Worm (Caenorhabditis elegans) whole organism, L4 larva: ENCODE results near the gene brf-1.
A peak's percentile ranks its signal among the peaks of the same experiment; 100 is the strongest.

ENCODE experiments used
- T20F7.1 ChIP-seq: fragments of 200-800 bp; sonication (Bioruptor generic); optimal IDR thresholded peaks from 2 replicates; lab custom pipeline; 2018; ENCODE audit warnings: mild to moderate bottlenecking, missing genetic modification characterization, missing compliant biosample characterization
- Y48G9A.11 ChIP-seq: fragments of 200-800 bp; sonication (Bioruptor generic); IDR thresholded peaks from 2 replicates; pipeline ENCODE4 v1.3.6; 2022; ENCODE audit warnings: missing genetic modification reagents, missing genetic modification characterization, missing compliant biosample characterization
- Y5F2A.4 ChIP-seq: fragments of 200-800 bp; sonication (Bioruptor generic); optimal IDR thresholded peaks from 2 replicates; lab custom pipeline; 2018; ENCODE audit warnings: mild to moderate bottlenecking, missing genetic modification characterization, missing compliant biosample characterization
- Y75B8A.6 ChIP-seq: fragments of 200-800 bp; sonication (Bioruptor generic); IDR thresholded peaks from 2 replicates; pipeline ENCODE4 v1.3.6; 2022; ENCODE audit warnings: missing genetic modification reagents, missing genetic modification characterization, missing compliant biosample characterization
- aha-1 ChIP-seq: fragments of 150-350 bp; peaks from one replicate; lab custom pipeline; 2014; ENCODE audit warnings: missing biosample characterization, missing genetic modification characterization
- ama-1 ChIP-seq: fragments of 150-350 bp; optimal IDR thresholded peaks from 2 replicates; lab custom pipeline; 2014; ENCODE audit warnings: inconsistent platforms, mixed read lengths
- arid-1 ChIP-seq: fragments of 200-800 bp; sonication (Bioruptor generic); conservative IDR thresholded peaks from 2 replicates; pipeline ENCODE4 v1.3.6; 2022; ENCODE audit warnings: missing genetic modification reagents, missing genetic modification characterization, missing compliant biosample characterization
- attf-4 ChIP-seq: sonication (generic microtip); optimal IDR thresholded peaks from 3 replicates; lab custom pipeline; 2017; ENCODE audit warnings: missing biosample characterization, missing genetic modification characterization
- ceh-28 ChIP-seq: fragments of 150-350 bp; optimal IDR thresholded peaks from 2 replicates; lab custom pipeline; 2014; ENCODE audit warnings: missing biosample characterization, missing genetic modification reagents, missing genetic modification characterization
- ceh-32 ChIP-seq: sonication (generic microtip); optimal IDR thresholded peaks from 2 replicates; lab custom pipeline; 2016; ENCODE audit warnings: mild to moderate bottlenecking, missing genetic modification characterization, missing compliant biosample characterization; ENCODE audit not compliant: poor library complexity
- ceh-62 ChIP-seq: sonication (generic microtip); optimal IDR thresholded peaks from 2 replicates; lab custom pipeline; 2017; ENCODE audit warnings: missing biosample characterization, missing genetic modification characterization
- ces-1 ChIP-seq: fragments of 150-350 bp; sonication (generic microtip); optimal IDR thresholded peaks from 4 replicates; lab custom pipeline; 2014; ENCODE audit warnings: missing biosample characterization, missing genetic modification reagents, missing genetic modification characterization
- cey-2 ChIP-seq: sonication (generic microtip); optimal IDR thresholded peaks from 3 replicates; lab custom pipeline; 2017; ENCODE audit warnings: missing genetic modification characterization, mild to moderate bottlenecking, missing compliant biosample characterization, antibody characterized with exemption, borderline replicate concordance; ENCODE audit not compliant: insufficient read depth
- daf-16 ChIP-seq, 3 experiments: sonication (generic microtip); optimal IDR thresholded peaks; 2 replicates each; lab custom pipeline; 2016 to 2017; ENCODE audit warnings: missing genetic modification characterization in 3 of 3, missing genetic modification reagents in 3 of 3, mild to moderate bottlenecking in 2 of 3, missing compliant biosample characterization in 2 of 3, missing biosample characterization in 1 of 3, moderate library complexity in 1 of 3
- daf-19 ChIP-seq: fragments of 200-800 bp; sonication (Bioruptor generic); conservative IDR thresholded peaks from 2 replicates; pipeline ENCODE4 v1.3.6; 2022; ENCODE audit warnings: missing genetic modification characterization, missing compliant biosample characterization
- dmd-6 ChIP-seq: fragments of 200-800 bp; sonication (Bioruptor generic); IDR thresholded peaks from 2 replicates; pipeline ENCODE4 v1.3.6; 2022; ENCODE audit warnings: missing genetic modification reagents, missing genetic modification characterization, missing compliant biosample characterization
- dmd-9 ChIP-seq: fragments of 200-800 bp; sonication (Bioruptor generic); IDR thresholded peaks from 2 replicates; pipeline ENCODE4 v1.3.6; 2022; ENCODE audit warnings: missing genetic modification reagents, missing genetic modification characterization, missing compliant biosample characterization
- dpl-1 ChIP-seq: fragments of 150-350 bp; optimal IDR thresholded peaks from 2 replicates; lab custom pipeline; 2014; ENCODE audit warnings: missing biosample characterization, missing genetic modification reagents, missing genetic modification characterization
- duxl-1 ChIP-seq: sonication (generic microtip); optimal IDR thresholded peaks from 2 replicates; lab custom pipeline; 2016; ENCODE audit warnings: mild to moderate bottlenecking, missing genetic modification characterization, moderate library complexity, missing compliant biosample characterization; ENCODE audit not compliant: poor library complexity
- egl-43 ChIP-seq: fragments of 200-800 bp; sonication (Bioruptor generic); IDR thresholded peaks from 2 replicates; pipeline ENCODE4 v1.3.6; 2022; ENCODE audit warnings: missing genetic modification reagents, missing genetic modification characterization, missing compliant biosample characterization
- fkh-10 ChIP-seq: fragments of 150-350 bp; optimal IDR thresholded peaks from 2 replicates; lab custom pipeline; 2014; ENCODE audit warnings: missing biosample characterization, missing genetic modification reagents, missing genetic modification characterization
- hif-1 ChIP-seq, 2 experiments: sonication (generic microtip); optimal IDR thresholded peaks; 2 replicates each; lab custom pipeline; 2016 to 2017; ENCODE audit warnings: missing compliant biosample characterization in 2 of 2, missing genetic modification characterization in 2 of 2, missing genetic modification reagents in 2 of 2, missing genotype in 2 of 2, mild to moderate bottlenecking in 1 of 2
- hlh-11 ChIP-seq: fragments of 200-800 bp; sonication (Bioruptor generic); optimal IDR thresholded peaks from 2 replicates; lab custom pipeline; 2018; ENCODE audit warnings: mild to moderate bottlenecking, missing genetic modification characterization, missing compliant biosample characterization
- hlh-30 ChIP-seq: sonication (generic microtip); optimal IDR thresholded peaks from 2 replicates; lab custom pipeline; 2017; ENCODE audit warnings: antibody characterized with exemption, mild to moderate bottlenecking, missing genetic modification characterization, missing compliant biosample characterization; ENCODE audit not compliant: insufficient read depth
- lin-1 ChIP-seq: fragments of 200-800 bp; sonication (Bioruptor generic); IDR thresholded peaks from 2 replicates; pipeline ENCODE4 v1.3.6; 2022; ENCODE audit warnings: missing genetic modification reagents, missing genetic modification characterization, missing compliant biosample characterization
- lin-38 ChIP-seq: fragments of 200-800 bp; sonication (Bioruptor generic); IDR thresholded peaks from 2 replicates; pipeline ENCODE4 v1.3.6; 2022; ENCODE audit warnings: missing genetic modification reagents, missing genetic modification characterization, missing compliant biosample characterization
- lin-39 ChIP-seq: fragments of 150-350 bp; optimal IDR thresholded peaks from 2 replicates; lab custom pipeline; 2014; ENCODE audit warnings: missing biosample characterization, missing genetic modification reagents, missing genetic modification characterization
- lir-3 ChIP-seq: sonication (generic microtip); optimal IDR thresholded peaks from 2 replicates; lab custom pipeline; 2016; ENCODE audit warnings: mild to moderate bottlenecking, missing genetic modification characterization, missing compliant biosample characterization
- lsy-2 ChIP-seq, 2 experiments: fragments of 150-350 bp in 1 of 2; sonication (generic microtip) in 1 of 2; optimal IDR thresholded peaks; 2 replicates each; lab custom pipeline; 2014 to 2017; ENCODE audit warnings: missing biosample characterization in 2 of 2, missing genetic modification characterization in 2 of 2
- mdl-1 ChIP-seq, 2 experiments: fragments of 150-350 bp in 1 of 2; sonication (generic microtip) in 1 of 2; optimal IDR thresholded peaks; 2 replicates each; lab custom pipeline; 2014 to 2017; ENCODE audit warnings: missing biosample characterization in 2 of 2, missing genetic modification characterization in 2 of 2
- mep-1 ChIP-seq: fragments of 150-350 bp; sonication (generic microtip); optimal IDR thresholded peaks from 3 replicates; lab custom pipeline; 2014; ENCODE audit warnings: missing biosample characterization, missing genetic modification characterization
- mxl-2 ChIP-seq: fragments of 200-800 bp; sonication (Bioruptor generic); conservative IDR thresholded peaks from 2 replicates; pipeline ENCODE4 v1.3.6; 2022; ENCODE audit warnings: missing genetic modification reagents, missing genetic modification characterization, missing compliant biosample characterization
- nhr-10 ChIP-seq: fragments of 150-350 bp; optimal IDR thresholded peaks from 2 replicates; lab custom pipeline; 2014; ENCODE audit warnings: missing biosample characterization, missing genetic modification characterization
- nhr-237 ChIP-seq: sonication (generic microtip); optimal IDR thresholded peaks from 2 replicates; lab custom pipeline; 2017; ENCODE audit warnings: missing biosample characterization, missing genetic modification characterization
- nhr-28 ChIP-seq: fragments of 150-350 bp; optimal IDR thresholded peaks from 2 replicates; lab custom pipeline; 2014; ENCODE audit warnings: missing biosample characterization, missing genetic modification characterization
- nhr-42 ChIP-seq: fragments of 200-800 bp; sonication (Bioruptor generic); IDR thresholded peaks from 2 replicates; pipeline ENCODE4 v1.3.6; 2022; ENCODE audit warnings: missing genetic modification characterization, missing compliant biosample characterization
- nhr-6 ChIP-seq: fragments of 150-350 bp; optimal IDR thresholded peaks from 2 replicates; lab custom pipeline; 2014; ENCODE audit warnings: missing biosample characterization, missing genetic modification characterization
- nhr-77 ChIP-seq: fragments of 150-350 bp; optimal IDR thresholded peaks from 2 replicates; lab custom pipeline; 2014; ENCODE audit warnings: missing biosample characterization, missing genetic modification characterization
- rbr-2 ChIP-seq: sonication (generic microtip); optimal IDR thresholded peaks from 2 replicates; lab custom pipeline; 2016; ENCODE audit warnings: missing genotype, missing genetic modification characterization, missing compliant biosample characterization
- saeg-2 ChIP-seq: fragments of 200-800 bp; sonication (Bioruptor generic); IDR thresholded peaks from 2 replicates; pipeline ENCODE4 v1.3.6; 2022; ENCODE audit warnings: missing genetic modification reagents, missing genetic modification characterization, missing compliant biosample characterization
- set-16 ChIP-seq: fragments of 200-800 bp; sonication (Bioruptor generic); IDR thresholded peaks from 2 replicates; pipeline ENCODE4 v1.3.6; 2022; ENCODE audit warnings: missing genetic modification reagents, missing genetic modification characterization, missing compliant biosample characterization
- skn-1 ChIP-seq: fragments of 150-350 bp; optimal IDR thresholded peaks from 2 replicates; lab custom pipeline; 2014; ENCODE audit warnings: missing biosample characterization, missing genetic modification characterization
- spr-1 ChIP-seq: sonication (generic microtip); optimal IDR thresholded peaks from 2 replicates; lab custom pipeline; 2016; ENCODE audit warnings: mild to moderate bottlenecking, missing genetic modification characterization, missing compliant biosample characterization
- unc-62 ChIP-seq, 3 experiments: fragments of 150-350 bp in 1 of 3; sonication (generic microtip); optimal IDR thresholded peaks in 2 of 3; peaks in 1 of 3; 1 replicate in 1 of 3; 2 replicates in 2 of 3; lab custom pipeline; 2014 to 2017; ENCODE audit warnings: missing biosample characterization in 3 of 3, missing genetic modification characterization in 3 of 3, missing genetic modification reagents in 3 of 3, missing genotype in 1 of 3
- zfp-2 ChIP-seq: sonication (generic microtip); optimal IDR thresholded peaks from 2 replicates; lab custom pipeline; 2016; ENCODE audit warnings: mild to moderate bottlenecking, missing genetic modification characterization, missing compliant biosample characterization
- zip-2 ChIP-seq: fragments of 150-350 bp; optimal IDR thresholded peaks from 2 replicates; lab custom pipeline; 2014; ENCODE audit warnings: missing biosample characterization, missing genetic modification characterization

The brf-1 gene

DNA sequence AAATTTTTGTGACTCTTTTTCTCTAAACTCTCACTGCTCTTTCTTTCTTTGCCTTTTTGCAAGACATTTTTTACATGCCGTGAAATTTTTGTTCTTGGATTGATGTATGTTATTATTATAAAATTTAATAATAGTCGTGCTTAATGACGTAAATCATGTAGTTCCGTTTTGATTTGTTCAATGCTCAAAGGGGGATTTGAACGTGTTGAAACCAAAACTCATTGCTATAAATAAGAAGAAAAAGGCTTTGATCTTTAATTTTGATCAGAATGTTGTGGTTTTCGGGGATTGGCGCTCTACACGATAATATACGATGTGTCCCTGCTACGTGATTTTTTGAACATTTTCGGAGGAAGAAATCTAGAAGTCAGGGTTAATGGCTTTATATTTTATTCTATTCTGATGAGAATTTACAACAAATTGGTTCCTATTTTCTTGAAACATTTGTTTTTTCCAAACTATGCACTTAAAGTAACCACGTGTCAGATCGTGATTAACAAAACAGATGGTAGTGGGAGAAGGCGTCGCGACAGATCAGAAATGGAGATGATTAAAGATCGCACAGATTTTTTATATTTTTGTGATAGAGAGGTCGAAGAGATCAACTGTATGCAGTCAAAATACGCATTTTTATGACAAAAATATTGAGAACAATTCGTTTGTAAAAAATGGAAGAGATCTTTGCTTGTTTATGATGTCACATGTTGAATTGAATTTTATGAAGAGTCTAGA, 36.1 kb downstream of the brf-1 start:
- peak in 1 of 2 experiments; percentile 26 for TF ChIP-seq unc-62 (GFP tag; optimal IDR thresholded peaks at IDR 0.05 in 1 of 2; lab: Kevin White, UChicago)
- TF ChIP-seq unc-62 (tag; optimal IDR thresholded peaks at IDR 0.05; lab: Kevin White, UChicago), result no peak
- TF ChIP-seq aha-1 (tag; lab: Kevin White, UChicago), result peak; percentile 97
- TF ChIP-seq hif-1 (tag; optimal IDR thresholded peaks at IDR 0.05; lab: Kevin White, UChicago), result peak; percentile 55 to 73
- peak; percentile 19; the same call in 1 of the 2 replicates for TF ChIP-seq dmd-6 (GFP tag; lab: Robert Waterston, UW)
- TF ChIP-seq ama-1, result no peak
- no peak for TF ChIP-seq lir-3 (tag; lab: Kevin White, UChicago)
- TF ChIP-seq hlh-30, result peak; percentile 9
- peak; percentile 18 for TF ChIP-seq hlh-11 (tag; lab: Kevin White, UChicago)
- TF ChIP-seq, all 104 proteins: peak for 6

ce11 chrII:7342884-7343283, 37.2 kb downstream of the brf-1 start:
- TF ChIP-seq Y75B8A.6 (GFP tag; lab: Robert Waterston, UW) (no peak), lin-38 (GFP tag; lab: Robert Waterston, UW) (no peak), nhr-77 (no peak), nhr-28 (peak; percentile 74), ces-1 (no peak), ceh-28 (no peak), set-16 (GFP tag; lab: Robert Waterston, UW) (no peak), fkh-10 (GFP tag; lab: Kevin White, UChicago) (no peak), dmd-9 (GFP tag; lab: Robert Waterston, UW) (no peak), lin-1 (GFP tag; lab: Robert Waterston, UW) (no peak), cey-2 (tag; lab: Kevin White, UChicago) (no peak), lin-39 (tag; lab: Kevin White, UChicago) (no peak), spr-1 (tag; lab: Kevin White, UChicago) (no peak), nhr-10 (tag; lab: Kevin White, UChicago) (no peak), ceh-32 (tag; lab: Kevin White, UChicago) (no peak), saeg-2 (no peak), mep-1 (tag; lab: Kevin White, UChicago) (peak; percentile 13), dmd-6 (GFP tag; lab: Robert Waterston, UW) (no peak), rbr-2 (tag; lab: Kevin White, UChicago) (no peak), egl-43 (GFP tag; lab: Robert Waterston, UW) (no peak), zip-2 (tag; lab: Kevin White, UChicago) (no peak), skn-1 (tag; lab: Kevin White, UChicago) (no peak), hif-1 (tag; optimal IDR thresholded peaks at IDR 0.05; lab: Kevin White, UChicago) (no peak), Y5F2A.4 (GFP tag; lab: Kevin White, UChicago) (no peak), mxl-2 (GFP tag; lab: Robert Waterston, UW) (no peak), lsy-2 (tag; optimal IDR thresholded peaks at IDR 0.05; lab: Kevin White, UChicago) (no peak), hlh-11 (tag; lab: Kevin White, UChicago) (peak; percentile 62), Y48G9A.11 (GFP tag; lab: Robert Waterston, UW) (no peak), nhr-237 (tag; lab: Kevin White, UChicago) (no peak), daf-19 (GFP tag; lab: Robert Waterston, UW) (no peak), daf-16 (GFP tag; optimal IDR thresholded peaks at IDR 0.05; lab: Kevin White, UChicago) (no peak), daf-16 (tag; optimal IDR thresholded peaks at IDR 0.05; lab: Kevin White, UChicago) (no peak), dpl-1 (GFP tag; lab: Kevin White, UChicago) (no peak), nhr-42 (no peak), zfp-2 (no peak), mdl-1 (tag; optimal IDR thresholded peaks at IDR 0.05; lab: Kevin White, UChicago) (peak; percentile 25 to 78), unc-62 (GFP tag; optimal IDR thresholded peaks at IDR 0.05 in 1 of 2; lab: Kevin White, UChicago) (peak in 1 of 2 experiments; percentile 98), unc-62 (tag; optimal IDR thresholded peaks at IDR 0.05; lab: Kevin White, UChicago) (no peak), hlh-30 (peak; percentile 29), ceh-62 (tag; lab: Kevin White, UChicago) (no peak), T20F7.1 (GFP tag; lab: Kevin White, UChicago) (no peak), attf-4 (tag; lab: Kevin White, UChicago) (no peak), duxl-1 (tag; lab: Kevin White, UChicago) (no peak), arid-1 (GFP tag; lab: Robert Waterston, UW) (no peak), nhr-6 (tag; lab: Kevin White, UChicago) (no peak)
